Worm (Caenorhabditis elegans): ENCODE results near the gene mdt-29.

ce11 chrIII:13724018-13724892, 48.7 kb upstream of the mdt-29 start:
- TF ChIP-seq nfyb-1 (GFP tag; IDR thresholded peaks at IDR 0.05) (peak; percentile 60; the same call in 1 of the 2 replicates), hmg-20 (GFP tag; IDR thresholded peaks at IDR 0.05) (no peak), attf-3 (GFP tag; conservative IDR thresholded peaks at IDR 0.05) (no peak), K11D2.4 (GFP tag; IDR thresholded peaks at IDR 0.05) (no peak), Y56A3A.18 (GFP tag; IDR thresholded peaks at IDR 0.05) (no peak), lsy-27 (tag; optimal IDR thresholded peaks at IDR 0.05; ENCODE audit: borderline replicate concordance, insufficient read depth) (no peak), snpc-1.3 (tag; optimal IDR thresholded peaks at IDR 0.05; ENCODE audit: insufficient read depth) (no peak), ama-1 (optimal IDR thresholded peaks at IDR 0.05) (peak; percentile 8), ama-1 (GFP tag; optimal IDR thresholded peaks at IDR 0.05) (no peak), sea-2 (GFP tag; IDR thresholded peaks at IDR 0.05) (no peak), pbrm-1 (GFP tag; IDR thresholded peaks at IDR 0.05) (no peak), pha-4 (tag; optimal IDR thresholded peaks at IDR 0.05) (no peak), mel-28 (tag; optimal IDR thresholded peaks at IDR 0.05; ENCODE audit: borderline replicate concordance) (no peak), zim-3 (tag; optimal IDR thresholded peaks at IDR 0.05) (peak; percentile 37), ceh-27 (GFP tag; optimal IDR thresholded peaks at IDR 0.05) (no peak)
